Worm (Caenorhabditis elegans) whole organism, L4 larva: Measurements from ENCODE around the gene ZK287.9.

Source experiments
- F49E8.2 ChIP-seq: sonication (generic microtip); optimal IDR thresholded peaks from 2 replicates; lab custom pipeline; 2016; ENCODE audit warnings: missing compliant biosample characterization, mild to moderate bottlenecking, missing genetic modification characterization, borderline replicate concordance
- lin-15B ChIP-seq: fragments of 150-350 bp; sonication (generic microtip); optimal IDR thresholded peaks from 3 replicates; lab custom pipeline; 2014; ENCODE audit warnings: missing biosample characterization, missing genetic modification characterization
- lin-29 ChIP-seq: fragments of 200-800 bp; sonication (Bioruptor generic); IDR thresholded peaks from 2 replicates; pipeline ENCODE4 v1.3.6; 2022; ENCODE audit warnings: missing genetic modification reagents, missing genetic modification characterization, missing compliant biosample characterization
- nhr-25 ChIP-seq: sonication (generic microtip); optimal IDR thresholded peaks from 2 replicates; lab custom pipeline; 2017; ENCODE audit warnings: missing genetic modification characterization, mild to moderate bottlenecking, missing compliant biosample characterization, antibody characterized with exemption, moderate library complexity, borderline replicate concordance; ENCODE audit not compliant: insufficient read depth
- saeg-2 ChIP-seq: fragments of 200-800 bp; sonication (Bioruptor generic); IDR thresholded peaks from 2 replicates; pipeline ENCODE4 v1.3.6; 2022; ENCODE audit warnings: missing genetic modification reagents, missing genetic modification characterization, missing compliant biosample characterization
- snpc-1.2 ChIP-seq: fragments of 200-800 bp; sonication (Bioruptor generic); IDR thresholded peaks from 2 replicates; pipeline ENCODE4 v1.3.6; 2022; ENCODE audit warnings: missing genetic modification reagents, missing genetic modification characterization, missing compliant biosample characterization

- TF ChIP-seq saeg-2 (GFP tag; lab: Robert Waterston, UW) (no peak), lin-29 (GFP tag; lab: Robert Waterston, UW) (no peak), nhr-25 (tag; lab: Kevin White, UChicago) (no peak), lin-15B (no peak), snpc-1.2 (no peak), F49E8.2 (tag; lab: Kevin White, UChicago) (no peak)
Measured at ce11 chrV:9666394-9666793, 12.8 kb upstream of the ZK287.9 start, which contains the start of gene ZK287.1.
